Worm (Caenorhabditis elegans) whole organism, L4/young adult: ENCODE results near the gene C09B9.4.

Source experiments
- W03F9.2 ChIP-seq: fragments of 150-350 bp; optimal IDR thresholded peaks from 2 replicates; lab custom pipeline; 2014; ENCODE audit warnings: missing biosample characterization, missing genetic modification characterization
- dao-5 ChIP-seq: sonication (generic microtip); optimal IDR thresholded peaks from 2 replicates; lab custom pipeline; 2016; ENCODE audit warnings: missing genotype, missing genetic modification characterization, moderate library complexity, missing compliant biosample characterization
- him-1 ChIP-seq: sonication (generic microtip); optimal IDR thresholded peaks from 2 replicates; lab custom pipeline; 2016; ENCODE audit warnings: missing genotype, missing genetic modification reagents, missing genetic modification characterization, missing compliant biosample characterization

Gene C09B9.4

DNA sequence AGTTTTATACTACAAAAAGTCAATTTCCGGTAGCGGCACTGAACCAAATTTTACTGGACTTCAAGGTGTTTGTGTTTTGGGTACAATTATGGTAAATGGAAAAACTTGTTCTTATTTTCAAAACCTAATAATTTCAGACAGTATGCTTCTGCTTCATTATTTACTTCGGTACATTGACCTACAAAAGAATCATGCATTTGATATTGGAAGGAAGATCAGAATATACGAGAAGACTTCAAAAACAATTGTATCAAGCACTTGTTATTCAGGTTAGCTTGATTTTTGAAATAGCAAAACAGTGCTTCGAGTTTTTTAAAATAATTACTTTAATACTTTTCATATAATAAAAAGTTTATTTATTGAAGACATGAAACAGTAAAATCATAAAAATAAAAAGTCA is 40.0 kb downstream of the C09B9.4 start:
- TF ChIP-seq W03F9.2 (tag; lab: Kevin White, UChicago) (no peak), him-1 (tag; lab: Kevin White, UChicago) (no peak), dao-5 (no peak)

DNA sequence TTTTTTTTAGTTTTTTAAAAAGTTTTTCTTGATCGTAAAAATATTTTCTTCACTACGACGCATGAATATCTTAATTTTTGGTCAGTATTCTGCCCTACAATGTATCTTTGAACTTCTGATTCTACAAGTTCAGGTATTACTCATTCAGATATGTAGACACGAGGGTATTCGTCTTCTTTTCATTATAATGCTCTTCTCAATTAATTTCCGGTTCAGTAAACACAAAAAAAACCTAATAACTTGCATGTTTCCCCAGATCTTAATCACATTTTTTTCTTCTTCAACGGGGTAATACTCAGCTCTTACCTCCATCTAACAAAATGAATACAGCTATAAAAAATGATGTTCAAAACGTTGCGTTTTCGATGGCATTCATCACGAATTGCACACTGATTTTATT is 41.1 kb downstream of the C09B9.4 start, which contains the start of gene str-162:
Gene str-162, plus strand, starts transcription at position 301 of the 400 bp plus-strand sequence.
- no peak for TF ChIP-seq dao-5
- TF ChIP-seq W03F9.2 (tag; lab: Kevin White, UChicago): no peak
- TF ChIP-seq him-1 (tag; lab: Kevin White, UChicago): no peak

DNA sequence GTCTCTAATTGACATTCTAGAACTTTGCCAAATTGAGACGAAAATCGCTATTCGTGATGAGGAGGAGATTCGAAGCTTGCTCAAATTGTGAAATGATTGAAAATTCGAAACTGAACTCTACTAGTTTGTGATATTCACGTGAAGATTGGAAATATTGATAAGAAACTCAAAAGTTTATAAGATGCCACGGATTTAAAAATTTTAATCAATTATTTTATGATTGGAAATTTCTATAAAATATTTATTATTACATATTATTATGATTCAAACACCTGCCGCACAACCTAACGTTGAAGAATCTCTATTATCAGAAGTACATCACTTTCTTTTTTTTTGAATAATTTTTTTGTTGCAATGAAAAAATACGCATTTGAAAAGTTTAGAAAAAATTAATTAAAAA is 44.6 kb downstream of the C09B9.4 start, which contains the start of gene E03H12.7:
Gene E03H12.7, minus strand, starts transcription at position 101 of the 400 bp plus-strand sequence.
- no peak for TF ChIP-seq W03F9.2 (tag; lab: Kevin White, UChicago)
- TF ChIP-seq him-1 (tag; lab: Kevin White, UChicago): no peak
- TF ChIP-seq dao-5: no peak

DNA sequence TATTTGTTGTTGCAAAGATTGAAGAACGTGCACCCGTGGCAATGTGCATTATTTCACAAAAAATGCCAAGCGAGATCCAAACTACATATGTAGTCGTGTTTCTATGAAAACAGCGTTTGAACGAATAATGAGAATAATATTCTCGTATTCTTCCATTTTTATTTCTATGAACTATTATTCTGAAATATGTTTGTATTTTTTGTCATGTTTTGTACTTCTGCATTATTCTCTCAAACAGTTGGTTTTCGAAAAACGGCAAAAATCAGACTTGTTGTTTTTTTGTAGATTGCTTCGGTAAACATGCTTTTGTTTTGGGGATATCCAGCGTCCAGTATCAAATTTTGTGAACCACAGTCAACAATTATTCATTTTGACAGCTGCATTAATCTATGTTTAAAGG is 46.9 kb downstream of the C09B9.4 start, which contains the start of gene clec-177:
Gene clec-177, plus strand, starts transcription at position 301 of the 400 bp plus-strand sequence.
- TF ChIP-seq W03F9.2 (tag; lab: Kevin White, UChicago) (no peak), him-1 (tag; lab: Kevin White, UChicago) (no peak), dao-5 (no peak)

DNA sequence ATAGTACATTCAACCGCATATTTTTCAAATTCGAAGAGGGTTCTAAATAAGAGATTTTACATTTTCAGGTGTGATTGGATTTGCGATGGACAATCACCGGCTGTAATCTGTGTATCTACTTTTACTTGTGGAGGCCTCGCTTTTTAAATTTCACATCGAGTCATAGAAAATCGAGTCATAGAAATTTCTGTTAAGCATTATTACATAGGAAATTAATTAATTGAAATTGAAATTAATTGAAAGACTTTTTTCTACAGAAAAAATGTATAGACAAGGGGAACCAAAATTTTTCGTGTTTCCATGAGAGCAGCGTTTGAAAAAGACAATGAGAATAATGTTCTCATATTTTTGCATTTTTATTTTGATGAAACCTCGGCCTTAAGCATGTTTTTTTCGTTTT is 49.4 kb downstream of the C09B9.4 start, which contains the start of gene clec-176:
Gene clec-176, plus strand, starts transcription at position 301 of the 400 bp plus-strand sequence.
- TF ChIP-seq W03F9.2 (tag; lab: Kevin White, UChicago): no peak
- TF ChIP-seq dao-5: no peak
- no peak for TF ChIP-seq him-1 (tag; lab: Kevin White, UChicago)

DNA sequence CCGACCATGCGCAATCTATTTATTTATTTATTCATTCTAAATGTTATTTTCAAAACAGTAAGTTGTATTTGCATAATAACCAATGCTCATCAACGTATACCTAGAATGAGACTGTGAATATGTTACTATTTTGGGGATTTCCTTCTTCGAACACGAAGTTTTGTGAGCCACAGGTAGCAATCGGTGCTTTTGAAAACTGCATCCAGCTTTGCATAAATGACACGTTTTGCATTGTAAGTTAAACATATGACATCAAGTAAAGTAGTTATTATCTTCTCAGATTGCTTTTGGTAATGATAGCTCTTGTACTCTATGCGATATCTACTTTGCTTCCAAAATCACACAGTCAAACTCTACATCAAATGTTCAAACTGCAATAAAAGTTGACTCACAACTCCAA is 50.7 kb downstream of the C09B9.4 start, which contains the start of gene E03H12.4:
Gene E03H12.4, plus strand, starts transcription at position 120 of the 400 bp plus-strand sequence.
- TF ChIP-seq W03F9.2 (tag; lab: Kevin White, UChicago) (no peak), dao-5 (no peak), him-1 (tag; lab: Kevin White, UChicago) (no peak)
